Fruit fly (Drosophila melanogaster) whole organism, embryonic: Measurements from ENCODE around the gene Mst84Dd.

Experiments
- ATbp ChIP-seq: fragments of 200-800 bp; sonication (Bioruptor generic); optimal IDR thresholded peaks from 2 replicates; lab custom pipeline; 2017; ENCODE audit warnings: missing biosample characterization, mild to moderate bottlenecking, missing genetic modification characterization, missing genetic modification reagents
- CG10431 ChIP-seq: fragments of 200-800 bp; sonication (Bioruptor generic); optimal IDR thresholded peaks from 3 replicates; lab custom pipeline; 2018; ENCODE audit warnings: missing biosample characterization, mild to moderate bottlenecking, missing genetic modification characterization
- CG11093 ChIP-seq: fragments of 200-800 bp; sonication (Bioruptor generic); IDR thresholded peaks from 3 replicates; pipeline ENCODE4 v1.3.6; 2022; ENCODE audit warnings: missing biosample characterization, missing genetic modification characterization
- CG11504 ChIP-seq: fragments of 200-800 bp; sonication (Bioruptor generic); optimal IDR thresholded peaks from 3 replicates; lab custom pipeline; 2019; ENCODE audit warnings: missing biosample characterization, mild to moderate bottlenecking, missing genetic modification characterization, moderate library complexity
- CG11696 ChIP-seq: fragments of 200-800 bp; sonication (Bioruptor generic); IDR thresholded peaks from 2 replicates; pipeline ENCODE4 v1.3.6; 2022; ENCODE audit warnings: missing biosample characterization, missing genetic modification characterization
- CG12104 ChIP-seq: fragments of 200-800 bp; sonication (Bioruptor generic); optimal IDR thresholded peaks from 3 replicates; lab custom pipeline; 2016; ENCODE audit warnings: missing biosample characterization, missing genetic modification characterization
- CG12391 ChIP-seq: fragments of 200-800 bp; sonication (Bioruptor generic); optimal IDR thresholded peaks from 3 replicates; lab custom pipeline; 2018; ENCODE audit warnings: missing biosample characterization, mild to moderate bottlenecking, missing genetic modification characterization, moderate library complexity
- CG13296 ChIP-seq: fragments of 200-800 bp; sonication (Bioruptor generic); optimal IDR thresholded peaks from 3 replicates; lab custom pipeline; 2018; ENCODE audit warnings: missing biosample characterization, mild to moderate bottlenecking, missing genetic modification characterization
- CG15514 ChIP-seq: fragments of 200-800 bp; sonication (Bioruptor generic); optimal IDR thresholded peaks from 3 replicates; lab custom pipeline; 2017; ENCODE audit warnings: missing biosample characterization, missing genetic modification characterization, mild to moderate bottlenecking, moderate library complexity, missing genetic modification reagents
- CG1602 ChIP-seq: fragments of 200-800 bp; sonication (Bioruptor generic); optimal IDR thresholded peaks from 3 replicates; lab custom pipeline; 2016; ENCODE audit warnings: missing biosample characterization, missing genetic modification characterization
- CG18599 ChIP-seq: fragments of 200-800 bp; sonication (Bioruptor generic); optimal IDR thresholded peaks from 3 replicates; lab custom pipeline; 2017; ENCODE audit warnings: missing biosample characterization, missing genetic modification characterization, mild to moderate bottlenecking, moderate library complexity, missing genetic modification reagents
- CG2120 ChIP-seq: fragments of 200-800 bp; sonication (Bioruptor generic); optimal IDR thresholded peaks from 3 replicates; lab custom pipeline; 2016; ENCODE audit warnings: missing biosample characterization, missing genetic modification characterization
- CG2199 ChIP-seq: fragments of 200-800 bp; sonication (Bioruptor generic); IDR thresholded peaks from 3 replicates; pipeline ENCODE4 v1.3.6; 2022; ENCODE audit warnings: missing biosample characterization, missing genetic modification characterization
- CG2875 ChIP-seq: fragments of 200-800 bp; sonication (Bioruptor generic); optimal IDR thresholded peaks from 2 replicates; lab custom pipeline; 2017; ENCODE audit warnings: missing biosample characterization, mild to moderate bottlenecking, missing genetic modification characterization, missing genetic modification reagents
- CG3281 ChIP-seq: fragments of 200-800 bp; sonication (Bioruptor generic); optimal IDR thresholded peaks from 3 replicates; lab custom pipeline; 2017; ENCODE audit warnings: missing biosample characterization, mild to moderate bottlenecking, missing genetic modification characterization
- CG43689 ChIP-seq: fragments of 200-800 bp; sonication (Bioruptor generic); IDR thresholded peaks from 2 replicates; pipeline ENCODE4 v1.3.6; 2022; ENCODE audit warnings: missing biosample characterization, missing genetic modification characterization
- CG8089 ChIP-seq: fragments of 200-800 bp; sonication (Bioruptor generic); optimal IDR thresholded peaks from 3 replicates; lab custom pipeline; 2016; ENCODE audit warnings: missing biosample characterization, missing genetic modification characterization
- CG8944 ChIP-seq: fragments of 200-800 bp; sonication (Bioruptor generic); optimal IDR thresholded peaks from 3 replicates; lab custom pipeline; 2016; ENCODE audit warnings: missing biosample characterization, missing genetic modification characterization
- HLH54F ChIP-seq: fragments of 200-800 bp; sonication (Bioruptor generic); optimal IDR thresholded peaks from 3 replicates; lab custom pipeline; 2016; ENCODE audit warnings: missing biosample characterization, missing genetic modification characterization
- Hand ChIP-seq: fragments of 200-800 bp; sonication (Bioruptor generic); optimal IDR thresholded peaks from 2 replicates; lab custom pipeline; 2017; ENCODE audit warnings: mild to moderate bottlenecking, missing biosample characterization, missing genetic modification reagents, missing genetic modification characterization
- Hr3 ChIP-seq: fragments of 200-800 bp; sonication (Bioruptor generic); optimal IDR thresholded peaks from 3 replicates; lab custom pipeline; 2016; ENCODE audit warnings: missing biosample characterization, missing genetic modification characterization
- Med ChIP-seq: fragments of 200-800 bp; sonication (Bioruptor generic); peaks from one replicate; lab custom pipeline; 2016; ENCODE audit warnings: missing biosample characterization, missing genetic modification characterization, mild to moderate bottlenecking, inconsistent platforms, moderate library complexity
- Mes4 ChIP-seq: fragments of 200-800 bp; sonication (Bioruptor generic); optimal IDR thresholded peaks from 2 replicates; lab custom pipeline; 2016; ENCODE audit warnings: missing biosample characterization, missing genetic modification characterization
- Mrtf ChIP-seq: fragments of 200-800 bp; sonication (Bioruptor generic); IDR thresholded peaks from 3 replicates; pipeline ENCODE4 v1.3.6; 2022; ENCODE audit warnings: missing biosample characterization, missing genetic modification characterization
- NC2β ChIP-seq: fragments of 200-800 bp; sonication (Bioruptor generic); optimal IDR thresholded peaks from 2 replicates; lab custom pipeline; 2016; ENCODE audit warnings: missing biosample characterization, missing genetic modification characterization
- NfI ChIP-seq: fragments of 200-800 bp; sonication (Bioruptor generic); optimal IDR thresholded peaks from 3 replicates; lab custom pipeline; 2018; ENCODE audit warnings: missing biosample characterization, mild to moderate bottlenecking, missing genetic modification characterization, moderate library complexity
- Oaz ChIP-seq: fragments of 200-800 bp; sonication (Bioruptor generic); IDR thresholded peaks from 2 replicates; pipeline ENCODE4 v1.3.6; 2022; ENCODE audit warnings: missing biosample characterization, missing genetic modification characterization
- Oli ChIP-seq: fragments of 200-800 bp; sonication (Bioruptor generic); optimal IDR thresholded peaks from 2 replicates; lab custom pipeline; 2018; ENCODE audit warnings: missing biosample characterization, mild to moderate bottlenecking, missing genetic modification characterization, moderate library complexity
- Ptx1 ChIP-seq: fragments of 200-800 bp; sonication (Bioruptor generic); IDR thresholded peaks from 2 replicates; pipeline ENCODE4 v1.3.6; 2022; ENCODE audit warnings: missing biosample characterization, missing genetic modification characterization
- Spps ChIP-seq: fragments of 200-800 bp; sonication (Bioruptor generic); optimal IDR thresholded peaks from 2 replicates; lab custom pipeline; 2018; ENCODE audit warnings: missing biosample characterization, mild to moderate bottlenecking, missing genetic modification characterization
- Stat92E ChIP-seq, 3 experiments: fragments of >200 bp in 2 of 3; fragments of 200-800 bp in 1 of 3; sonication (Bioruptor generic) in 1 of 3; optimal IDR thresholded peaks; 2 replicates each; lab custom pipeline; 2017 to 2019; ENCODE audit warnings: missing biosample characterization in 3 of 3, missing genetic modification characterization in 3 of 3, mild to moderate bottlenecking in 1 of 3, moderate library complexity in 1 of 3
- Trl ChIP-seq, 3 experiments: fragments of >200 bp in 2 of 3; fragments of 200-800 bp in 1 of 3; sonication (Bioruptor generic) in 1 of 3; optimal IDR thresholded peaks; 2 replicates in 1 of 3; 3 replicates in 2 of 3; lab custom pipeline; 2016 to 2017; ENCODE audit warnings: missing biosample characterization in 1 of 3, missing genetic modification characterization in 1 of 3
- abd-A ChIP-seq: fragments of 200-800 bp; sonication (Bioruptor generic); optimal IDR thresholded peaks from 3 replicates; lab custom pipeline; 2019; ENCODE audit warnings: missing biosample characterization, mild to moderate bottlenecking, missing genetic modification characterization, moderate library complexity
- ara ChIP-seq: fragments of 200-800 bp; sonication (Bioruptor generic); IDR thresholded peaks from 2 replicates; pipeline ENCODE4 v1.3.6; 2022; ENCODE audit warnings: missing biosample characterization, missing genetic modification characterization
- cg ChIP-seq: fragments of 200-800 bp; sonication (Bioruptor generic); optimal IDR thresholded peaks from 3 replicates; lab custom pipeline; 2019; ENCODE audit warnings: missing biosample characterization, mild to moderate bottlenecking, missing genetic modification characterization, moderate library complexity
- dmrt11E ChIP-seq: fragments of 200-800 bp; sonication (Bioruptor generic); optimal IDR thresholded peaks from 3 replicates; lab custom pipeline; 2018; ENCODE audit warnings: missing biosample characterization, mild to moderate bottlenecking, missing genetic modification characterization, moderate library complexity
- fd3F ChIP-seq: fragments of 200-800 bp; sonication (Bioruptor generic); optimal IDR thresholded peaks from 2 replicates; lab custom pipeline; 2018; ENCODE audit warnings: missing biosample characterization, mild to moderate bottlenecking, missing genetic modification characterization, moderate library complexity
- gcm ChIP-seq: fragments of 200-800 bp; sonication (Bioruptor generic); optimal IDR thresholded peaks from 2 replicates; lab custom pipeline; 2019; ENCODE audit warnings: missing biosample characterization, mild to moderate bottlenecking, missing genetic modification characterization, moderate library complexity
- hkb ChIP-seq, 2 experiments: fragments of 200-800 bp in 1 of 2; fragments of >200 bp in 1 of 2; sonication (Bioruptor generic) in 1 of 2; IDR thresholded peaks in 1 of 2; optimal IDR thresholded peaks in 1 of 2; 2 replicates each; pipeline versions ENCODE4 v1.3.6 to Lab custom; 2017 to 2022; ENCODE audit warnings: missing biosample characterization in 1 of 2, missing genetic modification characterization in 1 of 2
- knrl ChIP-seq: fragments of 200-800 bp; sonication (Bioruptor generic); IDR thresholded peaks from 3 replicates; pipeline ENCODE4 v1.3.6; 2022; ENCODE audit warnings: missing biosample characterization, missing genetic modification characterization; ENCODE audit not compliant: partially characterized antibody
- luna ChIP-seq: fragments of 200-800 bp; sonication (Bioruptor generic); optimal IDR thresholded peaks from 2 replicates; lab custom pipeline; 2016; ENCODE audit warnings: missing biosample characterization, missing genetic modification characterization
- nau ChIP-seq: fragments of 200-800 bp; sonication (Bioruptor generic); optimal IDR thresholded peaks from 3 replicates; lab custom pipeline; 2017; ENCODE audit warnings: missing biosample characterization, mild to moderate bottlenecking, missing genetic modification characterization, missing genetic modification reagents
- nom ChIP-seq: fragments of 200-800 bp; sonication (Bioruptor generic); optimal IDR thresholded peaks from 2 replicates; lab custom pipeline; 2017; ENCODE audit warnings: missing biosample characterization, missing genetic modification characterization, mild to moderate bottlenecking, moderate library complexity, missing genetic modification reagents
- p53 ChIP-seq: fragments of 200-800 bp; sonication (Bioruptor generic); optimal IDR thresholded peaks from 2 replicates; lab custom pipeline; 2016; ENCODE audit warnings: missing biosample characterization, missing genetic modification characterization
- pnt ChIP-seq: fragments of 200-800 bp; sonication (Bioruptor generic); optimal IDR thresholded peaks from 3 replicates; lab custom pipeline; 2016; ENCODE audit warnings: missing biosample characterization, missing genetic modification characterization
- ranshi ChIP-seq: fragments of 200-800 bp; sonication (Bioruptor generic); IDR thresholded peaks from 2 replicates; pipeline ENCODE4 v1.3.6; 2022; ENCODE audit warnings: missing biosample characterization, missing genetic modification characterization
- stwl ChIP-seq: fragments of 200-800 bp; sonication (Bioruptor generic); optimal IDR thresholded peaks from 3 replicates; lab custom pipeline; 2018; ENCODE audit warnings: missing biosample characterization, mild to moderate bottlenecking, missing genetic modification characterization, moderate library complexity
- tx ChIP-seq: fragments of 200-800 bp; sonication (Bioruptor generic); optimal IDR thresholded peaks from 2 replicates; lab custom pipeline; 2016; ENCODE audit warnings: missing biosample characterization, missing genetic modification characterization
- zfh2 ChIP-seq: fragments of 200-800 bp; sonication (Bioruptor generic); optimal IDR thresholded peaks from 2 replicates; lab custom pipeline; 2016; ENCODE audit warnings: missing biosample characterization, missing genetic modification characterization

Gene Mst84Dd

DNA sequence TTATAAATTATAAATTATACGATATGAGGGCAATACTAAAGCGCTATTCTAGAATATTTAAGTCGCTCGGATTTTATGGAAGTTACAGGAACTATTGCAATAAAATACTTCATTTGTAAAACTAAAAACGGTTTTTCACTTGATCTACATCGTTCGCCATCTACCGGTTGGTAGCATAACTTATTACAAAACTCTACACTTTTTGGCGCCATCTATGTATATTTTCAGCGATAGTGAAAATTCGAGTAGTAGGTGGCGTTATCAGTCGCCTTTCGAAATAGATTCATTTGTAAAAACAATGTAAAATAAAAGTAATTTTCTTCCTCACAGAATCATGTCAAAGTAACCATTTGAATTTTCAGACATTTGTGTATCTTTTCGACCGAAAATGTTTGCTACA is 17.1 kb downstream of the Mst84Dd start, which contains the start of gene nxf4 (continued):
- TF ChIP-seq Oli (peak; percentile 37), CG12391 (tag; lab: Kevin White, UChicago) (no peak), NC2β (GFP tag; lab: Kevin White, UChicago) (peak; percentile 81), gcm (no peak), stwl (tag; lab: Kevin White, UChicago) (peak; percentile 73), CG11093 (GFP tag; lab: Robert Waterston, UW) (no peak; the same call in 2 of the 3 replicates), CG2120 (GFP tag; lab: Kevin White, UChicago) (peak; percentile 74), Hr3 (GFP tag; lab: Kevin White, UChicago) (peak; percentile 81), CG43689 (peak; percentile 31; the same call in 1 of the 2 replicates), CG18599 (GFP tag; lab: Kevin White, UChicago) (peak; percentile 11), Mes4 (GFP tag; lab: Kevin White, UChicago) (peak; percentile 74), HLH54F (peak; percentile 68), NfI (GFP tag; lab: Kevin White, UChicago) (peak; percentile 81), CG2199 (peak; percentile 94), fd3F (GFP tag; lab: Kevin White, UChicago) (peak; percentile 44), hkb (optimal IDR thresholded peaks at IDR 0.05; lab: Kevin White, UChicago) (peak; percentile 70), hkb (GFP tag; IDR thresholded peaks at IDR 0.05; lab: Robert Waterston, UW) (no peak), CG8089 (peak; percentile 85), cg (GFP tag; lab: Kevin White, UChicago) (no peak), zfh2 (GFP tag; lab: Kevin White, UChicago) (peak; percentile 34), nau (GFP tag; lab: Kevin White, UChicago) (peak; percentile 23), Med (no peak), knrl (GFP tag; lab: Robert Waterston, UW) (peak; percentile 74), abd-A (no peak), CG8944 (GFP tag; lab: Kevin White, UChicago) (peak; percentile 79), CG2875 (peak; percentile 2), luna (peak; percentile 77), CG13296 (no peak), Hand (GFP tag; lab: Kevin White, UChicago) (no peak), CG10431 (GFP tag; lab: Kevin White, UChicago) (no peak), CG1602 (GFP tag; lab: Kevin White, UChicago) (peak; percentile 81), Spps (tag; lab: Kevin White, UChicago) (no peak), Stat92E (GFP tag; optimal IDR thresholded peaks at IDR 0.05; lab: Kevin White, UChicago) (no peak), CG15514 (GFP tag; lab: Kevin White, UChicago) (peak; percentile 31), dmrt11E (peak; percentile 75), ara (peak; percentile 53; the same call in 1 of the 2 replicates), nom (GFP tag; lab: Kevin White, UChicago) (no peak), CG11504 (tag; lab: Kevin White, UChicago) (peak; percentile 68), CG12104 (GFP tag; lab: Kevin White, UChicago) (peak; percentile 52), CG3281 (GFP tag; lab: Kevin White, UChicago) (peak; percentile 41), Ptx1 (GFP tag; lab: Robert Waterston, UW) (peak; percentile 76), ATbp (GFP tag; lab: Kevin White, UChicago) (peak; percentile 10), ranshi (GFP tag; lab: Robert Waterston, UW) (peak; percentile 66; the same call in 1 of the 2 replicates), tx (GFP tag; lab: Kevin White, UChicago) (peak; percentile 68), Trl (optimal IDR thresholded peaks at IDR 0.05; lab: Kevin White, UChicago) (no peak), Trl (GFP tag; optimal IDR thresholded peaks at IDR 0.05; lab: Kevin White, UChicago) (peak; percentile 87), Oaz (GFP tag; lab: Robert Waterston, UW) (peak; percentile 35; the same call in 1 of the 2 replicates), CG11696 (GFP tag; lab: Robert Waterston, UW) (no peak), Mrtf (peak; percentile 61; the same call in 2 of the 3 replicates), pnt (GFP tag; lab: Kevin White, UChicago) (peak; percentile 76), p53 (GFP tag; lab: Kevin White, UChicago) (peak; percentile 76)
